Fruit fly (Drosophila melanogaster): ENCODE data around the gene Nhe2.

The Nhe2 gene

dm6 chr2L:21163311-21163842 is 59.0 kb downstream of the Nhe2 start, which contains the start of gene Noc2 (continued):
- no peak for TF ChIP-seq hkb (optimal IDR thresholded peaks at IDR 0.05)
- TF ChIP-seq hkb (GFP tag; IDR thresholded peaks at IDR 0.05): peak; percentile 43; the same call in 1 of the 2 replicates
- peak; percentile 64 for TF ChIP-seq CG31441 (GFP tag; IDR thresholded peaks at IDR 0.05)
- TF ChIP-seq CG9932 (GFP tag; IDR thresholded peaks at IDR 0.05): peak; percentile 70
- no peak; the same call in 1 of the 2 replicates for TF ChIP-seq sob (GFP tag; IDR thresholded peaks at IDR 0.05)
- TF ChIP-seq az2 (GFP tag; optimal IDR thresholded peaks at IDR 0.05): peak; percentile 54
- TF ChIP-seq chm (GFP tag; IDR thresholded peaks at IDR 0.05): no peak
- peak; percentile 27 for TF ChIP-seq CG15696 (tag; optimal IDR thresholded peaks at IDR 0.05)
- TF ChIP-seq CG13424 (tag; optimal IDR thresholded peaks at IDR 0.05): peak; percentile 64
- no peak for TF ChIP-seq salm (tag; optimal IDR thresholded peaks at IDR 0.05)
- TF ChIP-seq zfh2 (GFP tag; optimal IDR thresholded peaks at IDR 0.05): peak; percentile 48
- TF ChIP-seq Dip3 (GFP tag; optimal IDR thresholded peaks at IDR 0.05): peak; percentile 46
- peak; percentile 49 for TF ChIP-seq HHEX (GFP tag; optimal IDR thresholded peaks at IDR 0.05)
- peak; percentile 7 for TF ChIP-seq Dp (GFP tag; optimal IDR thresholded peaks at IDR 0.05)
- TF ChIP-seq CG12942 (GFP tag; optimal IDR thresholded peaks at IDR 0.05): peak; percentile 38
- peak; percentile 2 for TF ChIP-seq CG3065 (GFP tag; optimal IDR thresholded peaks at IDR 0.05)
- peak; percentile 16 for TF ChIP-seq Fer3 (tag; optimal IDR thresholded peaks at IDR 0.05)
- TF ChIP-seq Nf-YA (GFP tag; IDR thresholded peaks at IDR 0.05): no peak
- peak; percentile 14 for TF ChIP-seq Oli (tag; optimal IDR thresholded peaks at IDR 0.05)
- peak; percentile 37 for TF ChIP-seq Antp (GFP tag; optimal IDR thresholded peaks at IDR 0.05)
- TF ChIP-seq Lim3 (GFP tag; IDR thresholded peaks at IDR 0.05): no peak
- peak; percentile 56 for TF ChIP-seq grau (tag; optimal IDR thresholded peaks at IDR 0.05)
- TF ChIP-seq HLH54F (GFP tag; optimal IDR thresholded peaks at IDR 0.05): peak; percentile 29
- TF ChIP-seq CG12299 (tag; optimal IDR thresholded peaks at IDR 0.05): no peak
- no peak for TF ChIP-seq CG10274 (GFP tag; optimal IDR thresholded peaks at IDR 0.05)
- TF ChIP-seq CG18262 (tag; optimal IDR thresholded peaks at IDR 0.05): peak; percentile 60
- TF ChIP-seq sqz (GFP tag; optimal IDR thresholded peaks at IDR 0.05): no peak
- TF ChIP-seq CG6683 (GFP tag; optimal IDR thresholded peaks at IDR 0.05): no peak
- peak; percentile 52; the same call in 1 of the 2 replicates for TF ChIP-seq H2.0 (GFP tag; IDR thresholded peaks at IDR 0.05)
- TF ChIP-seq zen (tag; optimal IDR thresholded peaks at IDR 0.05): peak; percentile 6
- no peak for TF ChIP-seq Atf3 (GFP tag; optimal IDR thresholded peaks at IDR 0.05)
- TF ChIP-seq lilli (GFP tag; optimal IDR thresholded peaks at IDR 0.05): peak; percentile 52
- no peak for TF ChIP-seq tna (GFP tag; IDR thresholded peaks at IDR 0.05; ENCODE audit: partially characterized antibody)
- TF ChIP-seq gem (tag; optimal IDR thresholded peaks at IDR 0.05): peak; percentile 65
- peak; percentile 57 for TF ChIP-seq mam (GFP tag; optimal IDR thresholded peaks at IDR 0.05)
- no peak for TF ChIP-seq CG7928 (GFP tag; optimal IDR thresholded peaks at IDR 0.05)
- peak in 1 of 2 experiments; percentile 32 for TF ChIP-seq bsh (GFP tag; optimal IDR thresholded peaks at IDR 0.05)
- TF ChIP-seq CG2678 (tag; optimal IDR thresholded peaks at IDR 0.05): peak; percentile 67
- peak; percentile 54 for TF ChIP-seq CG18599 (GFP tag; optimal IDR thresholded peaks at IDR 0.05)
- peak; percentile 47 for TF ChIP-seq NfI (GFP tag; optimal IDR thresholded peaks at IDR 0.05)
- peak; percentile 72 for TF ChIP-seq Rx (GFP tag; IDR thresholded peaks at IDR 0.05)
- TF ChIP-seq gfzf (GFP tag; optimal IDR thresholded peaks at IDR 0.05): no peak
- TF ChIP-seq dmrt99B (tag; optimal IDR thresholded peaks at IDR 0.05): peak; percentile 31
- TF ChIP-seq CG16813 (GFP tag; IDR thresholded peaks at IDR 0.05; ENCODE audit: partially characterized antibody): no peak
- TF ChIP-seq CG10366 (GFP tag; IDR thresholded peaks at IDR 0.05): peak; percentile 45
- TF ChIP-seq Pdp1 (GFP tag; optimal IDR thresholded peaks at IDR 0.05): peak; percentile 11 to 31
- peak; percentile 58 for TF ChIP-seq CG3281 (GFP tag; optimal IDR thresholded peaks at IDR 0.05)
- TF ChIP-seq corto (GFP tag; optimal IDR thresholded peaks at IDR 0.05): no peak
- peak; percentile 31 for TF ChIP-seq slou (GFP tag; optimal IDR thresholded peaks at IDR 0.05)
- TF ChIP-seq Max (GFP tag; optimal IDR thresholded peaks at IDR 0.05): peak; percentile 90

Measured in whole organism, embryonic.